Fruit fly (Drosophila melanogaster) whole organism, prepupa: ENCODE measurements around the gene CG15414.
A peak's percentile ranks its signal among the peaks of the same experiment; 100 is the strongest.

ENCODE experiments used
- Blimp-1 ChIP-seq: fragments of 200-800 bp; sonication (Bioruptor generic); optimal IDR thresholded peaks from 3 replicates; lab custom pipeline; 2017; ENCODE audit warnings: missing biosample characterization, missing genetic modification characterization, mild to moderate bottlenecking, moderate library complexity, missing genetic modification reagents
- CG10669 ChIP-seq: fragments of 200-800 bp; sonication (Bioruptor generic); optimal IDR thresholded peaks from 3 replicates; lab custom pipeline; 2018; ENCODE audit warnings: missing biosample characterization, mild to moderate bottlenecking, missing genetic modification characterization, moderate library complexity
- CG11294 ChIP-seq: fragments of 200-800 bp; sonication (Bioruptor generic); IDR thresholded peaks from 2 replicates; pipeline ENCODE4 v1.3.6; 2022; ENCODE audit warnings: missing biosample characterization, missing genetic modification characterization
- CG11762 ChIP-seq: fragments of 200-800 bp; sonication (Bioruptor generic); optimal IDR thresholded peaks from 3 replicates; lab custom pipeline; 2016; ENCODE audit warnings: missing biosample characterization, missing genetic modification characterization; ENCODE audit not compliant: insufficient read depth
- CG11902 ChIP-seq: fragments of 200-800 bp; sonication (Bioruptor generic); optimal IDR thresholded peaks from 3 replicates; lab custom pipeline; 2016; ENCODE audit warnings: missing biosample characterization, missing genetic modification characterization
- CG3032 ChIP-seq: fragments of 200-800 bp; optimal IDR thresholded peaks from 2 replicates; lab custom pipeline; 2019; ENCODE audit warnings: missing biosample characterization, mild to moderate bottlenecking, missing genetic modification characterization, moderate library complexity
- CG31627 ChIP-seq: fragments of 200-800 bp; sonication (Bioruptor generic); optimal IDR thresholded peaks from 3 replicates; lab custom pipeline; 2016; ENCODE audit warnings: missing biosample characterization, missing genetic modification characterization
- CG32006 ChIP-seq: fragments of 200-800 bp; sonication (Bioruptor generic); optimal IDR thresholded peaks from 3 replicates; lab custom pipeline; 2017; ENCODE audit warnings: missing biosample characterization, mild to moderate bottlenecking, missing genetic modification characterization
- CG3919 ChIP-seq: fragments of 200-800 bp; sonication (Bioruptor generic); optimal IDR thresholded peaks from 3 replicates; lab custom pipeline; 2016; ENCODE audit warnings: missing biosample characterization, missing genetic modification characterization
- CG6163 ChIP-seq: fragments of 200-800 bp; sonication (Bioruptor generic); IDR thresholded peaks from 3 replicates; pipeline ENCODE4 v1.3.6; 2022; ENCODE audit warnings: missing biosample characterization, missing genetic modification characterization
- CG6276 ChIP-seq: fragments of 200-800 bp; sonication (Bioruptor generic); optimal IDR thresholded peaks from 2 replicates; lab custom pipeline; 2017; ENCODE audit warnings: missing biosample characterization, mild to moderate bottlenecking, missing genetic modification characterization
- CG6792 ChIP-seq: fragments of 200-800 bp; sonication (Bioruptor generic); optimal IDR thresholded peaks from 3 replicates; lab custom pipeline; 2016; ENCODE audit warnings: missing biosample characterization, missing genetic modification characterization
- CG6808 ChIP-seq: fragments of 200-800 bp; sonication (Bioruptor generic); optimal IDR thresholded peaks from 3 replicates; lab custom pipeline; 2017; ENCODE audit warnings: missing biosample characterization, missing genetic modification characterization, mild to moderate bottlenecking, moderate library complexity, missing genetic modification reagents
- CG6854 ChIP-seq: fragments of 200-800 bp; sonication (Bioruptor generic); optimal IDR thresholded peaks from 2 replicates; lab custom pipeline; 2017; ENCODE audit warnings: missing biosample characterization, mild to moderate bottlenecking, missing genetic modification characterization
- CG7368 ChIP-seq: fragments of 200-800 bp; sonication (Bioruptor generic); optimal IDR thresholded peaks from 3 replicates; lab custom pipeline; 2016; ENCODE audit warnings: missing biosample characterization, missing genetic modification characterization
- CG8119 ChIP-seq: fragments of 200-800 bp; sonication (Bioruptor generic); IDR thresholded peaks from 3 replicates; pipeline ENCODE4 v1.3.6; 2022; ENCODE audit warnings: missing biosample characterization, missing genetic modification characterization
- CG8319 ChIP-seq: fragments of 200-800 bp; sonication (Bioruptor generic); optimal IDR thresholded peaks from 3 replicates; lab custom pipeline; 2016; ENCODE audit warnings: missing biosample characterization, missing genetic modification characterization
- CG8632 ChIP-seq: fragments of 200-800 bp; sonication (Bioruptor generic); optimal IDR thresholded peaks from 3 replicates; lab custom pipeline; 2016; ENCODE audit warnings: missing biosample characterization, missing genetic modification characterization
- Eip75B ChIP-seq: fragments of 200-800 bp; sonication (Bioruptor generic); optimal IDR thresholded peaks from 3 replicates; lab custom pipeline; 2016; ENCODE audit warnings: missing biosample characterization, missing genetic modification characterization
- Eip78C ChIP-seq: fragments of 200-800 bp; sonication (Bioruptor generic); peaks from one replicate; lab custom pipeline; 2016; ENCODE audit warnings: missing biosample characterization, missing genetic modification characterization
- Eip93F ChIP-seq: fragments of 200-800 bp; sonication (Bioruptor generic); optimal IDR thresholded peaks from 2 replicates; lab custom pipeline; 2016; ENCODE audit warnings: missing biosample characterization, mild to moderate bottlenecking, missing genetic modification characterization
- Ets21C ChIP-seq: fragments of 200-800 bp; sonication (Bioruptor generic); optimal IDR thresholded peaks from 3 replicates; lab custom pipeline; 2016; ENCODE audit warnings: missing biosample characterization, missing genetic modification characterization
- Ets96B ChIP-seq: fragments of 200-800 bp; optimal IDR thresholded peaks from 2 replicates; lab custom pipeline; 2019; ENCODE audit warnings: missing biosample characterization, mild to moderate bottlenecking, missing genetic modification characterization, moderate library complexity
- Gug ChIP-seq: fragments of 200-800 bp; sonication (Bioruptor generic); IDR thresholded peaks from 2 replicates; pipeline ENCODE4 v1.3.6; 2022; ENCODE audit warnings: missing biosample characterization, missing genetic modification characterization
- Hr4 ChIP-seq: fragments of 200-800 bp; sonication (Bioruptor generic); optimal IDR thresholded peaks from 3 replicates; lab custom pipeline; 2016; ENCODE audit warnings: missing biosample characterization, missing genetic modification characterization
- Met ChIP-seq: fragments of 200-800 bp; sonication (Bioruptor generic); optimal IDR thresholded peaks from 3 replicates; lab custom pipeline; 2016; ENCODE audit warnings: missing biosample characterization, missing genetic modification characterization
- OdsH ChIP-seq: fragments of 200-800 bp; sonication (Bioruptor generic); optimal IDR thresholded peaks from 3 replicates; lab custom pipeline; 2016; ENCODE audit warnings: missing biosample characterization, missing genetic modification characterization
- Smox ChIP-seq: fragments of 200-800 bp; sonication (Bioruptor generic); optimal IDR thresholded peaks from 3 replicates; lab custom pipeline; 2016; ENCODE audit warnings: missing biosample characterization, missing genetic modification characterization
- Sox14 ChIP-seq: fragments of 200-800 bp; sonication (Bioruptor generic); optimal IDR thresholded peaks from 3 replicates; lab custom pipeline; 2016; ENCODE audit warnings: missing biosample characterization, missing genetic modification characterization
- Sox15 ChIP-seq: fragments of 200-800 bp; sonication (Bioruptor generic); optimal IDR thresholded peaks from 3 replicates; lab custom pipeline; 2016; ENCODE audit warnings: missing biosample characterization, missing genetic modification characterization
- achi ChIP-seq: fragments of 200-800 bp; sonication (Bioruptor generic); optimal IDR thresholded peaks from 3 replicates; lab custom pipeline; 2016; ENCODE audit warnings: missing biosample characterization, missing genetic modification characterization
- cyc ChIP-seq: fragments of 200-800 bp; sonication (Bioruptor generic); optimal IDR thresholded peaks from 3 replicates; lab custom pipeline; 2016; ENCODE audit warnings: missing biosample characterization, missing genetic modification characterization
- dsx ChIP-seq: fragments of 200-800 bp; optimal IDR thresholded peaks from 3 replicates; lab custom pipeline; 2019; ENCODE audit warnings: missing biosample characterization, mild to moderate bottlenecking, missing genetic modification characterization, moderate library complexity; ENCODE audit not compliant: poor library complexity, severe bottlenecking
- eg ChIP-seq: fragments of 200-800 bp; sonication (Bioruptor generic); IDR thresholded peaks from 3 replicates; pipeline ENCODE4 v1.3.6; 2022; ENCODE audit warnings: missing biosample characterization, missing genetic modification characterization
- esn ChIP-seq: fragments of 200-800 bp; sonication (Bioruptor generic); optimal IDR thresholded peaks from 2 replicates; lab custom pipeline; 2016; ENCODE audit warnings: missing biosample characterization, mild to moderate bottlenecking, missing genetic modification characterization, moderate library complexity
- fd59A ChIP-seq: fragments of 200-800 bp; sonication (Bioruptor generic); optimal IDR thresholded peaks from 2 replicates; lab custom pipeline; 2017; ENCODE audit warnings: missing biosample characterization, mild to moderate bottlenecking, missing genetic modification characterization, missing genetic modification reagents
- fd85E ChIP-seq: fragments of 200-800 bp; sonication (Bioruptor generic); optimal IDR thresholded peaks from 3 replicates; lab custom pipeline; 2016; ENCODE audit warnings: missing biosample characterization, missing genetic modification characterization
- lz ChIP-seq: fragments of 200-800 bp; sonication (Bioruptor generic); optimal IDR thresholded peaks from 3 replicates; lab custom pipeline; 2016; ENCODE audit warnings: missing biosample characterization, missing genetic modification characterization
- net ChIP-seq: fragments of 200-800 bp; sonication (Bioruptor generic); optimal IDR thresholded peaks from 3 replicates; lab custom pipeline; 2016; ENCODE audit warnings: missing biosample characterization, missing genetic modification characterization
- pdm3 ChIP-seq: fragments of 200-800 bp; sonication (Bioruptor generic); optimal IDR thresholded peaks from 3 replicates; lab custom pipeline; 2016; ENCODE audit warnings: missing biosample characterization, missing genetic modification characterization
- salr ChIP-seq, 2 experiments: fragments of 200-800 bp; sonication (Bioruptor generic); optimal IDR thresholded peaks; 3 replicates each; lab custom pipeline; 2016 to 2018; ENCODE audit warnings: missing biosample characterization in 2 of 2, missing genetic modification characterization in 2 of 2, mild to moderate bottlenecking in 1 of 2
- spab ChIP-seq: fragments of 200-800 bp; sonication (Bioruptor generic); optimal IDR thresholded peaks from 2 replicates; lab custom pipeline; 2017; ENCODE audit warnings: missing biosample characterization, mild to moderate bottlenecking, missing genetic modification characterization, missing genetic modification reagents
- ss ChIP-seq, 2 experiments: fragments of 200-800 bp; sonication (Bioruptor generic); optimal IDR thresholded peaks; 2 replicates in 1 of 2; 3 replicates in 1 of 2; lab custom pipeline; 2017 to 2018; ENCODE audit warnings: mild to moderate bottlenecking in 2 of 2, missing biosample characterization in 2 of 2, missing genetic modification characterization in 2 of 2, moderate library complexity in 1 of 2
- svp ChIP-seq: fragments of 200-800 bp; sonication (Bioruptor generic); peaks from one replicate; lab custom pipeline; 2016; ENCODE audit warnings: missing biosample characterization, missing genetic modification characterization
- vri ChIP-seq: fragments of 200-800 bp; sonication (Bioruptor generic); optimal IDR thresholded peaks from 3 replicates; lab custom pipeline; 2016; ENCODE audit warnings: missing biosample characterization, mild to moderate bottlenecking, missing genetic modification characterization

CG15414 gene

dm6 chr2L:3441673-3442072, 49.2 kb downstream of the CG15414 start (continued):
- TF ChIP-seq spab (GFP tag; lab: Kevin White, UChicago): no peak
- no peak for TF ChIP-seq Eip93F
- no peak for TF ChIP-seq Ets96B (tag; lab: Kevin White, UChicago)
- TF ChIP-seq Hr4 (GFP tag; lab: Kevin White, UChicago): peak; percentile 64
- TF ChIP-seq dsx (GFP tag; lab: Kevin White, UChicago): no peak
- TF ChIP-seq CG6854 (GFP tag; lab: Kevin White, UChicago): no peak
- no peak for TF ChIP-seq CG3032 (tag; lab: Kevin White, UChicago)
- peak; percentile 45 for TF ChIP-seq pdm3 (GFP tag; lab: Kevin White, UChicago)
- TF ChIP-seq Gug: peak; percentile 19; the same call in 1 of the 2 replicates
- TF ChIP-seq CG6163 (GFP tag; lab: Robert Waterston, UW): peak; percentile 58; the same call in 2 of the 3 replicates
- peak; percentile 1 for TF ChIP-seq CG10669
- no peak for TF ChIP-seq vri (GFP tag; lab: Kevin White, UChicago)
- TF ChIP-seq Eip75B (GFP tag; lab: Kevin White, UChicago): peak; percentile 7
- peak; percentile 64 for TF ChIP-seq CG32006 (GFP tag; lab: Kevin White, UChicago)
- no peak for TF ChIP-seq fd85E
- no peak for TF ChIP-seq CG11902 (GFP tag; lab: Kevin White, UChicago)
- no peak for TF ChIP-seq CG6792 (GFP tag; lab: Kevin White, UChicago)
- peak; percentile 64 for TF ChIP-seq svp (GFP tag; lab: Kevin White, UChicago)
- TF ChIP-seq CG8632: no peak
- peak; percentile 61; the same call in 2 of the 3 replicates for TF ChIP-seq CG8119 (GFP tag; lab: Robert Waterston, UW)
- TF ChIP-seq ss (GFP tag; optimal IDR thresholded peaks at IDR 0.05; lab: Kevin White, UChicago): no peak
- no peak for TF ChIP-seq Sox15 (GFP tag; lab: Kevin White, UChicago)
- TF ChIP-seq Sox14 (GFP tag; lab: Kevin White, UChicago): peak; percentile 7
- TF ChIP-seq esn (GFP tag; lab: Kevin White, UChicago): peak; percentile 1
- TF ChIP-seq CG8319 (GFP tag; lab: Kevin White, UChicago): no peak
- TF ChIP-seq Blimp-1: no peak

- no peak for TF ChIP-seq OdsH (GFP tag; lab: Kevin White, UChicago)
- TF ChIP-seq CG7368: no peak
- TF ChIP-seq vri (GFP tag; lab: Kevin White, UChicago): no peak
- no peak for TF ChIP-seq Sox15 (GFP tag; lab: Kevin White, UChicago)
- TF ChIP-seq svp (GFP tag; lab: Kevin White, UChicago): no peak
Measured at dm6 chr2L:3441158-3441557, 49.7 kb downstream of the CG15414 start.

- peak; percentile 66 for TF ChIP-seq CG7368
- no peak for TF ChIP-seq Blimp-1
- no peak for TF ChIP-seq ss (GFP tag; optimal IDR thresholded peaks at IDR 0.05; lab: Kevin White, UChicago)
- TF ChIP-seq esn (GFP tag; lab: Kevin White, UChicago): peak; percentile 63
- TF ChIP-seq fd59A (GFP tag; lab: Kevin White, UChicago): peak; percentile 53
- peak; percentile 82 for TF ChIP-seq pdm3 (GFP tag; lab: Kevin White, UChicago)
- TF ChIP-seq Ets96B (tag; lab: Kevin White, UChicago): peak; percentile 11
- TF ChIP-seq dsx (GFP tag; lab: Kevin White, UChicago): no peak
- TF ChIP-seq achi (GFP tag; lab: Kevin White, UChicago): peak; percentile 49
- peak; percentile 84 for TF ChIP-seq CG6276 (GFP tag; lab: Kevin White, UChicago)
- peak; percentile 30 for TF ChIP-seq Ets21C (GFP tag; lab: Kevin White, UChicago)
- no peak for TF ChIP-seq CG11902 (GFP tag; lab: Kevin White, UChicago)
- TF ChIP-seq CG8319 (GFP tag; lab: Kevin White, UChicago): peak; percentile 58
- TF ChIP-seq CG11762 (GFP tag; lab: Kevin White, UChicago): peak; percentile 70
- no peak for TF ChIP-seq cyc (GFP tag; lab: Kevin White, UChicago)
- peak; percentile 93 for TF ChIP-seq eg (GFP tag; lab: Robert Waterston, UW)
- peak; percentile 10 for TF ChIP-seq lz
- peak in 1 of 2 experiments; percentile 49 for TF ChIP-seq salr (GFP tag; optimal IDR thresholded peaks at IDR 0.05; lab: Kevin White, UChicago)
- peak; percentile 70 for TF ChIP-seq CG32006 (GFP tag; lab: Kevin White, UChicago)
- peak; percentile 84 for TF ChIP-seq CG11294 (GFP tag; lab: Robert Waterston, UW)
- TF ChIP-seq CG8119 (GFP tag; lab: Robert Waterston, UW): peak; percentile 90
- peak; percentile 9 for TF ChIP-seq net (GFP tag; lab: Kevin White, UChicago)
- TF ChIP-seq CG6808 (GFP tag; lab: Kevin White, UChicago): peak; percentile 44
- TF ChIP-seq Smox (GFP tag; lab: Kevin White, UChicago): no peak
- TF ChIP-seq spab (GFP tag; lab: Kevin White, UChicago): peak; percentile 60
- peak; percentile 86 for TF ChIP-seq Hr4 (GFP tag; lab: Kevin White, UChicago)
- TF ChIP-seq CG31627 (GFP tag; lab: Kevin White, UChicago): peak; percentile 41
- TF ChIP-seq CG10669: peak; percentile 49
- no peak for TF ChIP-seq CG6854 (GFP tag; lab: Kevin White, UChicago)
- TF ChIP-seq Met (GFP tag; lab: Kevin White, UChicago): no peak
- peak; percentile 25 for TF ChIP-seq CG3919 (GFP tag; lab: Kevin White, UChicago)
- peak; percentile 74 for TF ChIP-seq Sox14 (GFP tag; lab: Kevin White, UChicago)
- peak; percentile 57 for TF ChIP-seq Eip78C (GFP tag; lab: Kevin White, UChicago)
Measured at dm6 chr2L:3440322-3440721, 50.5 kb downstream of the CG15414 start.
